Fruit fly (Drosophila melanogaster): Measurements from ENCODE around the gene CG13284.

Gene CG13284

dm6 chr2L:16826872-16827506, 21.5 kb downstream of the CG13284 start, which contains the start of gene AspRS-m (continued):
- peak; percentile 75 for TF ChIP-seq Med (GFP tag)
- TF ChIP-seq cg (GFP tag; optimal IDR thresholded peaks at IDR 0.05): peak; percentile 97
- TF ChIP-seq Bgb (GFP tag; IDR thresholded peaks at IDR 0.05; ENCODE audit: partially characterized antibody): peak; percentile 88
- no peak for TF ChIP-seq zfh2 (GFP tag; optimal IDR thresholded peaks at IDR 0.05)
- peak; percentile 23 for TF ChIP-seq Lhr (GFP tag; optimal IDR thresholded peaks at IDR 0.05)
- peak; percentile 33; the same call in 1 of the 2 replicates for TF ChIP-seq Ptx1 (GFP tag; IDR thresholded peaks at IDR 0.05)
- no peak for TF ChIP-seq ken (GFP tag; IDR thresholded peaks at IDR 0.05)
- no peak for TF ChIP-seq CG2889 (GFP tag; IDR thresholded peaks at IDR 0.05)
- peak; percentile 82 for TF ChIP-seq Sry-δ (GFP tag; optimal IDR thresholded peaks at IDR 0.05)
- TF ChIP-seq Deaf1 (tag; optimal IDR thresholded peaks at IDR 0.05): peak; percentile 68
- peak; percentile 83; the same call in 3 of the 4 replicates for TF ChIP-seq chinmo (GFP tag; IDR thresholded peaks at IDR 0.05; ENCODE audit: partially characterized antibody)
- no peak for TF ChIP-seq her (GFP tag; optimal IDR thresholded peaks at IDR 0.05)
- TF ChIP-seq CG34224 (GFP tag; IDR thresholded peaks at IDR 0.05; ENCODE audit: partially characterized antibody): peak; percentile 76

dm6 chr2L:16824905-16825333, 23.6 kb downstream of the CG13284 start, which contains the start of gene Cse1:
Cse1 (minus strand) TSS chr2L:16825207.
- TF ChIP-seq phol (tag; optimal IDR thresholded peaks at IDR 0.05) (peak; percentile 18), Gug (GFP tag; IDR thresholded peaks at IDR 0.05) (no peak), sima (GFP tag; optimal IDR thresholded peaks at IDR 0.05) (no peak), Hr39 (optimal IDR thresholded peaks at IDR 0.05) (no peak), CG6175 (GFP tag; IDR thresholded peaks at IDR 0.05) (no peak), CG31224 (GFP tag; IDR thresholded peaks at IDR 0.05) (0 out of 2 replicates have a peak, but pooled peaks have one; percentile 22), row (GFP tag; IDR thresholded peaks at IDR 0.05) (peak; percentile 36; the same call in 1 of the 3 replicates), vnd (GFP tag; IDR thresholded peaks at IDR 0.05; ENCODE audit: partially characterized antibody) (0 out of 3 replicates have a peak, but pooled peaks have one; percentile 27), CG15073 (GFP tag; optimal IDR thresholded peaks at IDR 0.05) (no peak), chinmo (GFP tag; IDR thresholded peaks at IDR 0.05; ENCODE audit: partially characterized antibody) (0 out of 4 replicates have a peak, but pooled peaks have one; percentile 56), HLH4C (GFP tag; IDR thresholded peaks at IDR 0.05; ENCODE audit: partially characterized antibody) (peak; percentile 50), CG2129 (GFP tag; IDR thresholded peaks at IDR 0.05; ENCODE audit: partially characterized antibody) (peak; percentile 56), cwo (GFP tag; optimal IDR thresholded peaks at IDR 0.05) (no peak), E2f1 (GFP tag; IDR thresholded peaks at IDR 0.05) (peak; percentile 32; the same call in 1 of the 2 replicates), MESR4 (GFP tag; optimal IDR thresholded peaks at IDR 0.05) (peak; percentile 20), dati (GFP tag; IDR thresholded peaks at IDR 0.05) (no peak), stc (GFP tag; IDR thresholded peaks at IDR 0.05) (no peak), ind (GFP tag; optimal IDR thresholded peaks at IDR 0.05) (no peak), zen (tag; optimal IDR thresholded peaks at IDR 0.05) (no peak), Sry-δ (GFP tag; optimal IDR thresholded peaks at IDR 0.05) (peak; percentile 81), CG2116 (GFP tag; optimal IDR thresholded peaks at IDR 0.05) (peak; percentile 23), al (GFP tag; IDR thresholded peaks at IDR 0.05) (no peak), CkIIα-i1 (GFP tag; IDR thresholded peaks at IDR 0.05) (no peak), sd (tag; optimal IDR thresholded peaks at IDR 0.05) (peak; percentile 76), schlank (tag; optimal IDR thresholded peaks at IDR 0.05) (no peak), trem (tag; optimal IDR thresholded peaks at IDR 0.05) (peak; percentile 14), CG13894 (tag; optimal IDR thresholded peaks at IDR 0.05) (no peak), mld (GFP tag; IDR thresholded peaks at IDR 0.05; ENCODE audit: partially characterized antibody) (peak; percentile 52; the same call in 1 of the 3 replicates), z (GFP tag; IDR thresholded peaks at IDR 0.05) (no peak), CG17328 (GFP tag; IDR thresholded peaks at IDR 0.05) (no peak), fd64A (GFP tag; optimal IDR thresholded peaks at IDR 0.05) (no peak), ewg (GFP tag; optimal IDR thresholded peaks at IDR 0.05) (peak; percentile 67), Myb (GFP tag; optimal IDR thresholded peaks at IDR 0.05) (peak; percentile 12), CG42726 (GFP tag; IDR thresholded peaks at IDR 0.05; ENCODE audit: partially characterized antibody) (no peak; the same call in 1 of the 2 replicates), caup (GFP tag; optimal IDR thresholded peaks at IDR 0.05; ENCODE audit: severe bottlenecking) (no peak), CG9817 (tag; optimal IDR thresholded peaks at IDR 0.05) (no peak), yki (optimal IDR thresholded peaks at IDR 0.05) (no peak)
